Fruit fly (Drosophila melanogaster) whole organism, embryonic: ENCODE results near the gene HemK1.

Experiments
- Asciz ChIP-seq: fragments of 200-800 bp; sonication (Bioruptor generic); optimal IDR thresholded peaks from 2 replicates; lab custom pipeline; 2017; ENCODE audit warnings: missing biosample characterization, mild to moderate bottlenecking, missing genetic modification characterization, missing genetic modification reagents
- BEAF-32 ChIP-seq: fragments of 200-800 bp; sonication (Bioruptor generic); optimal IDR thresholded peaks from 3 replicates; lab custom pipeline; 2017; ENCODE audit warnings: missing biosample characterization, missing genetic modification characterization, mild to moderate bottlenecking, moderate library complexity, missing genetic modification reagents
- CG10565 ChIP-seq: fragments of 200-800 bp; sonication (Bioruptor generic); optimal IDR thresholded peaks from 3 replicates; lab custom pipeline; 2016; ENCODE audit warnings: missing biosample characterization, mild to moderate bottlenecking, missing genetic modification characterization
- CG11456 ChIP-seq: fragments of 200-800 bp; sonication (Bioruptor generic); IDR thresholded peaks from 3 replicates; pipeline ENCODE4 v1.3.6; 2022; ENCODE audit warnings: missing biosample characterization, missing genetic modification characterization
- CG13624 ChIP-seq: fragments of 200-800 bp; sonication (Bioruptor generic); optimal IDR thresholded peaks from 2 replicates; lab custom pipeline; 2016; ENCODE audit warnings: missing biosample characterization, missing genetic modification characterization
- CG14860 ChIP-seq: fragments of 200-800 bp; sonication (Bioruptor generic); IDR thresholded peaks from 3 replicates; pipeline ENCODE4 v1.3.6; 2022; ENCODE audit warnings: missing biosample characterization, missing genetic modification characterization; ENCODE audit not compliant: partially characterized antibody
- CG15269 ChIP-seq: fragments of 200-800 bp; sonication (Bioruptor generic); optimal IDR thresholded peaks from 2 replicates; lab custom pipeline; 2018; ENCODE audit warnings: missing biosample characterization, mild to moderate bottlenecking, missing genetic modification characterization, moderate library complexity
- CG16813 ChIP-seq: fragments of 200-800 bp; sonication (Bioruptor generic); IDR thresholded peaks from 3 replicates; pipeline ENCODE4 v1.3.6; 2022; ENCODE audit warnings: missing biosample characterization, missing genetic modification characterization; ENCODE audit not compliant: partially characterized antibody
- CG17361 ChIP-seq: fragments of 200-800 bp; sonication (Bioruptor generic); IDR thresholded peaks from 3 replicates; pipeline ENCODE4 v1.3.6; 2022; ENCODE audit warnings: missing biosample characterization, missing genetic modification characterization
- CG17912 ChIP-seq: fragments of 200-800 bp; sonication (Bioruptor generic); optimal IDR thresholded peaks from 2 replicates; lab custom pipeline; 2018; ENCODE audit warnings: missing biosample characterization, mild to moderate bottlenecking, missing genetic modification characterization
- CG3065 ChIP-seq: fragments of 200-800 bp; sonication (Bioruptor generic); optimal IDR thresholded peaks from 2 replicates; lab custom pipeline; 2016; ENCODE audit warnings: missing biosample characterization, missing genetic modification characterization
- CG32772 ChIP-seq: fragments of 200-800 bp; sonication (Bioruptor generic); IDR thresholded peaks from 2 replicates; pipeline ENCODE4 v1.3.6; 2022; ENCODE audit warnings: missing biosample characterization, missing genetic modification characterization
- CG33557 ChIP-seq: fragments of 200-800 bp; sonication (Bioruptor generic); optimal IDR thresholded peaks from 2 replicates; lab custom pipeline; 2019; ENCODE audit warnings: missing biosample characterization, mild to moderate bottlenecking, missing genetic modification characterization, moderate library complexity
- CG3838 ChIP-seq: fragments of 200-800 bp; sonication (Bioruptor generic); optimal IDR thresholded peaks from 3 replicates; lab custom pipeline; 2016; ENCODE audit warnings: missing biosample characterization, missing genetic modification characterization
- CG3995 ChIP-seq: fragments of 200-800 bp; sonication (Bioruptor generic); optimal IDR thresholded peaks from 3 replicates; lab custom pipeline; 2016; ENCODE audit warnings: missing biosample characterization, missing genetic modification characterization
- CG42726 ChIP-seq: fragments of 200-800 bp; sonication (Bioruptor generic); IDR thresholded peaks from 2 replicates; pipeline ENCODE4 v1.3.6; 2022; ENCODE audit warnings: missing biosample characterization, missing genetic modification characterization; ENCODE audit not compliant: partially characterized antibody
- CG4820 ChIP-seq: fragments of 200-800 bp; sonication (Bioruptor generic); optimal IDR thresholded peaks from 3 replicates; lab custom pipeline; 2016; ENCODE audit warnings: missing biosample characterization, missing genetic modification characterization
- CG4854 ChIP-seq: fragments of 200-800 bp; sonication (Bioruptor generic); optimal IDR thresholded peaks from 2 replicates; lab custom pipeline; 2016; ENCODE audit warnings: missing biosample characterization, missing genetic modification characterization, inconsistent platforms
- CG6175 ChIP-seq: fragments of 200-800 bp; sonication (Bioruptor generic); IDR thresholded peaks from 3 replicates; pipeline ENCODE4 v1.3.6; 2022; ENCODE audit warnings: missing biosample characterization, missing genetic modification characterization
- CG6854 ChIP-seq: fragments of 200-800 bp; sonication (Bioruptor generic); optimal IDR thresholded peaks from 3 replicates; lab custom pipeline; 2017; ENCODE audit warnings: missing biosample characterization, mild to moderate bottlenecking, missing genetic modification characterization
- CG8359 ChIP-seq: fragments of 200-800 bp; sonication (Bioruptor generic); optimal IDR thresholded peaks from 2 replicates; lab custom pipeline; 2017; ENCODE audit warnings: missing biosample characterization, mild to moderate bottlenecking, missing genetic modification characterization, borderline replicate concordance
- Dip2 ChIP-seq: fragments of 200-800 bp; sonication (Bioruptor generic); IDR thresholded peaks from 2 replicates; pipeline ENCODE4 v1.3.6; 2022; ENCODE audit warnings: missing biosample characterization, missing genetic modification characterization
- Dip3 ChIP-seq: fragments of 200-800 bp; sonication (Bioruptor generic); optimal IDR thresholded peaks from 3 replicates; lab custom pipeline; 2016; ENCODE audit warnings: missing biosample characterization, missing genetic modification characterization
- Doc2 ChIP-seq: fragments of 200-800 bp; sonication (Bioruptor generic); IDR thresholded peaks from 2 replicates; pipeline ENCODE4 v1.3.6; 2022; ENCODE audit warnings: missing biosample characterization, missing genetic modification characterization
- E2f1 ChIP-seq: fragments of 200-800 bp; sonication (Bioruptor generic); IDR thresholded peaks from 2 replicates; pipeline ENCODE4 v1.3.6; 2022; ENCODE audit warnings: missing biosample characterization, missing genetic modification characterization
- Ets65A ChIP-seq: fragments of 200-800 bp; sonication (Bioruptor generic); peaks from one replicate; lab custom pipeline; 2016; ENCODE audit warnings: missing biosample characterization, missing genetic modification characterization
- Fer1 ChIP-seq: fragments of 200-800 bp; sonication (Bioruptor generic); optimal IDR thresholded peaks from 2 replicates; lab custom pipeline; 2017; ENCODE audit warnings: missing biosample characterization, mild to moderate bottlenecking, missing genetic modification characterization
- HHEX ChIP-seq: fragments of 200-800 bp; sonication (Bioruptor generic); optimal IDR thresholded peaks from 3 replicates; lab custom pipeline; 2017; ENCODE audit warnings: missing biosample characterization, mild to moderate bottlenecking, missing genetic modification characterization, missing genetic modification reagents
- HmgD ChIP-seq: fragments of 200-800 bp; sonication (Bioruptor generic); optimal IDR thresholded peaks from 3 replicates; lab custom pipeline; 2016; ENCODE audit warnings: missing biosample characterization, missing genetic modification characterization
- Hr51 ChIP-seq, 2 experiments: fragments of 200-800 bp; sonication (Bioruptor generic); optimal IDR thresholded peaks; 2 replicates in 1 of 2; 3 replicates in 1 of 2; lab custom pipeline; 2016 to 2018; ENCODE audit warnings: missing biosample characterization in 2 of 2, missing genetic modification characterization in 2 of 2, mild to moderate bottlenecking in 1 of 2, moderate library complexity in 1 of 2
- MBD-R2 ChIP-seq: fragments of 200-800 bp; sonication (Bioruptor generic); IDR thresholded peaks from 2 replicates; pipeline ENCODE4 v1.3.6; 2022; ENCODE audit warnings: missing biosample characterization, missing genetic modification characterization
- PHDP ChIP-seq: fragments of 200-800 bp; sonication (Bioruptor generic); optimal IDR thresholded peaks from 3 replicates; lab custom pipeline; 2018; ENCODE audit warnings: missing biosample characterization, mild to moderate bottlenecking, missing genetic modification characterization, moderate library complexity
- Side ChIP-seq: fragments of 200-800 bp; sonication (Bioruptor generic); optimal IDR thresholded peaks from 2 replicates; lab custom pipeline; 2016; ENCODE audit warnings: missing biosample characterization, missing genetic modification characterization
- chm ChIP-seq: fragments of 200-800 bp; sonication (Bioruptor generic); IDR thresholded peaks from 2 replicates; pipeline ENCODE4 v1.3.6; 2022; ENCODE audit warnings: missing biosample characterization, missing genetic modification characterization
- ci ChIP-seq: fragments of 200-800 bp; sonication (Bioruptor generic); IDR thresholded peaks from 3 replicates; pipeline ENCODE4 v1.3.6; 2022; ENCODE audit warnings: missing biosample characterization, missing genetic modification characterization
- en ChIP-seq: fragments of 200-800 bp; sonication (Bioruptor generic); optimal IDR thresholded peaks from 2 replicates; lab custom pipeline; 2016; ENCODE audit warnings: missing biosample characterization, missing genetic modification characterization
- ftz-f1 ChIP-seq: fragments of 200-800 bp; sonication (Bioruptor generic); optimal IDR thresholded peaks from 2 replicates; lab custom pipeline; 2016; ENCODE audit warnings: missing biosample characterization, missing genetic modification characterization
- gem ChIP-seq: fragments of 200-800 bp; sonication (Bioruptor generic); optimal IDR thresholded peaks from 2 replicates; lab custom pipeline; 2019; ENCODE audit warnings: missing biosample characterization, mild to moderate bottlenecking, missing genetic modification characterization, moderate library complexity
- gsb ChIP-seq: fragments of 200-800 bp; sonication (Bioruptor generic); IDR thresholded peaks from 2 replicates; pipeline ENCODE4 v1.3.6; 2022; ENCODE audit warnings: missing biosample characterization, missing genetic modification characterization
- gsb-n ChIP-seq: fragments of 200-800 bp; sonication (Bioruptor generic); optimal IDR thresholded peaks from 3 replicates; lab custom pipeline; 2018; ENCODE audit warnings: missing biosample characterization, mild to moderate bottlenecking, missing genetic modification characterization
- jigr1 ChIP-seq: fragments of 200-800 bp; sonication (Bioruptor generic); IDR thresholded peaks from 3 replicates; pipeline ENCODE4 v1.3.6; 2022; ENCODE audit warnings: missing biosample characterization, missing genetic modification characterization
- klu ChIP-seq: fragments of 200-800 bp; sonication (Bioruptor generic); IDR thresholded peaks from 2 replicates; pipeline ENCODE4 v1.3.6; 2022; ENCODE audit warnings: missing biosample characterization, missing genetic modification characterization
- nerfin-1 ChIP-seq: fragments of 200-800 bp; sonication (Bioruptor generic); optimal IDR thresholded peaks from 3 replicates; lab custom pipeline; 2019; ENCODE audit warnings: missing biosample characterization, mild to moderate bottlenecking, missing genetic modification characterization, moderate library complexity
- psq ChIP-seq: fragments of 200-800 bp; sonication (Bioruptor generic); optimal IDR thresholded peaks from 2 replicates; lab custom pipeline; 2017; ENCODE audit warnings: missing biosample characterization, missing genetic modification characterization
- salm ChIP-seq: fragments of 200-800 bp; sonication (Bioruptor generic); optimal IDR thresholded peaks from 2 replicates; lab custom pipeline; 2018; ENCODE audit warnings: missing biosample characterization, mild to moderate bottlenecking, missing genetic modification characterization
- trh ChIP-seq: fragments of 200-800 bp; sonication (Bioruptor generic); optimal IDR thresholded peaks from 2 replicates; lab custom pipeline; 2016; ENCODE audit warnings: missing biosample characterization, missing genetic modification characterization
- ttk ChIP-seq: fragments of 200-800 bp; sonication (Bioruptor generic); IDR thresholded peaks from 2 replicates; pipeline ENCODE4 v2.1.2; 2022; ENCODE audit warnings: missing biosample characterization, missing genetic modification characterization
- unpg ChIP-seq: fragments of 200-800 bp; sonication (Bioruptor generic); optimal IDR thresholded peaks from 3 replicates; lab custom pipeline; 2018; ENCODE audit warnings: missing biosample characterization, mild to moderate bottlenecking, missing genetic modification characterization, moderate library complexity
- wek ChIP-seq: fragments of 200-800 bp; sonication (Bioruptor generic); optimal IDR thresholded peaks from 3 replicates; lab custom pipeline; 2018; ENCODE audit warnings: missing biosample characterization, mild to moderate bottlenecking, missing genetic modification characterization, moderate library complexity
- zf30C ChIP-seq: fragments of 200-800 bp; sonication (Bioruptor generic); optimal IDR thresholded peaks from 3 replicates; lab custom pipeline; 2018; ENCODE audit warnings: missing biosample characterization, mild to moderate bottlenecking, missing genetic modification characterization

The HemK1 gene

dm6 chr2L:6462259-6462658, 5.2 kb downstream of the HemK1 start (continued):
- TF ChIP-seq CG6175 (GFP tag; lab: Robert Waterston, UW) (no peak), Side (GFP tag; lab: Kevin White, UChicago) (peak; percentile 2), CG15269 (no peak)

dm6 chr2L:6461497-6461896, 6.0 kb downstream of the HemK1 start:
- TF ChIP-seq psq (GFP tag; lab: Kevin White, UChicago) (no peak), gsb (GFP tag; lab: Robert Waterston, UW) (no peak), gsb-n (tag; lab: Kevin White, UChicago) (peak; percentile 32), Dip2 (GFP tag; lab: Robert Waterston, UW) (no peak), unpg (GFP tag; lab: Kevin White, UChicago) (peak; percentile 46), CG17361 (GFP tag; lab: Robert Waterston, UW) (no peak), CG3838 (no peak), HmgD (GFP tag; lab: Kevin White, UChicago) (no peak), ftz-f1 (GFP tag; lab: Kevin White, UChicago) (no peak), MBD-R2 (GFP tag; lab: Robert Waterston, UW) (no peak), Ets65A (GFP tag; lab: Kevin White, UChicago) (no peak), CG16813 (GFP tag; lab: Robert Waterston, UW) (no peak), CG17912 (no peak), PHDP (tag; lab: Kevin White, UChicago) (peak; percentile 61), ci (GFP tag; lab: Robert Waterston, UW) (peak; percentile 67; the same call in 2 of the 3 replicates), jigr1 (no peak), klu (no peak), salm (peak; percentile 56), trh (GFP tag; lab: Kevin White, UChicago) (no peak), CG13624 (GFP tag; lab: Kevin White, UChicago) (no peak), CG10565 (GFP tag; lab: Kevin White, UChicago) (no peak), CG3065 (no peak), Dip3 (no peak), HHEX (GFP tag; lab: Kevin White, UChicago) (peak; percentile 46), CG15269 (peak; percentile 16), CG11456 (GFP tag; lab: Robert Waterston, UW) (no peak), CG4854 (GFP tag; lab: Kevin White, UChicago) (peak; percentile 23), Asciz (peak; percentile 73), CG33557 (GFP tag; lab: Kevin White, UChicago) (no peak), chm (GFP tag; lab: Robert Waterston, UW) (peak; percentile 44; the same call in 1 of the 2 replicates), zf30C (GFP tag; lab: Kevin White, UChicago) (peak; percentile 18), CG8359 (no peak), CG6854 (GFP tag; lab: Kevin White, UChicago) (peak; percentile 35), en (GFP tag; lab: Kevin White, UChicago) (no peak), CG42726 (GFP tag; lab: Robert Waterston, UW) (no peak), CG14860 (GFP tag; lab: Robert Waterston, UW) (no peak), E2f1 (GFP tag; lab: Robert Waterston, UW) (no peak), CG32772 (GFP tag; lab: Robert Waterston, UW) (no peak), wek (GFP tag; lab: Kevin White, UChicago) (peak; percentile 76), CG4820 (GFP tag; lab: Kevin White, UChicago) (no peak), Hr51 (GFP tag; optimal IDR thresholded peaks at IDR 0.05; lab: Kevin White, UChicago) (no peak), gem (tag; lab: Kevin White, UChicago) (peak; percentile 23), CG3995 (GFP tag; lab: Kevin White, UChicago) (no peak), nerfin-1 (peak; percentile 25), BEAF-32 (GFP tag; lab: Kevin White, UChicago) (no peak), Doc2 (GFP tag; lab: Robert Waterston, UW) (no peak), Fer1 (GFP tag; lab: Kevin White, UChicago) (peak; percentile 52), ttk (GFP tag; lab: Robert Waterston, UW) (0 out of 2 replicates have a peak, but pooled peaks have one; percentile 15)
